Worm (Caenorhabditis elegans) whole organism, L4/young adult: Measurements from ENCODE around the gene F41F3.3.

ENCODE experiments used
- W03F9.2 ChIP-seq: fragments of 150-350 bp; optimal IDR thresholded peaks from 2 replicates; lab custom pipeline; 2014; ENCODE audit warnings: missing biosample characterization, missing genetic modification characterization
- dao-5 ChIP-seq: sonication (generic microtip); optimal IDR thresholded peaks from 2 replicates; lab custom pipeline; 2016; ENCODE audit warnings: missing genotype, missing genetic modification characterization, moderate library complexity, missing compliant biosample characterization
- him-1 ChIP-seq: sonication (generic microtip); optimal IDR thresholded peaks from 2 replicates; lab custom pipeline; 2016; ENCODE audit warnings: missing genotype, missing genetic modification reagents, missing genetic modification characterization, missing compliant biosample characterization

The F41F3.3 gene

DNA sequence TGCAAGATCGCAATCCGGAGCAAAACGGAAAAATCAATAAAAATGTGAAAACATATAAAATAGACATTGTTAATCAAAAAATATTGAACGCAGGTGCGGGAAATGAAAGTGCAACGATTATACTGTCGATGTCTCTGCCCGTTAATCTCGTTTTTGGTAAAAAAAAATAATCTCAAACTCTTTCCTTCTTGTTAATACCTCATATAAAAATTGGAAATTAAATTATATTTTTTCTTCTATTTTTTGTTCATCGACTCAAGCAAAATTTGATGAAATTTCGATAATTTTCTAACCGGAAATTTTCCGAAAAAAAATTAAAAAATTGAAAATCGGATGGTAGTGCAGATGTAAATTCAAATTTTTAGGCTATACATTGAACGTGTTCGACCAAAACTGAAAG, 24.4 kb upstream of the F41F3.3 start, which contains the start of gene K03B4.9:
Gene K03B4.9, minus strand, starts transcription at position 101 of the 400 bp plus-strand sequence.
- TF ChIP-seq dao-5 (no peak), W03F9.2 (tag; lab: Kevin White, UChicago) (no peak), him-1 (tag; lab: Kevin White, UChicago) (no peak)

DNA sequence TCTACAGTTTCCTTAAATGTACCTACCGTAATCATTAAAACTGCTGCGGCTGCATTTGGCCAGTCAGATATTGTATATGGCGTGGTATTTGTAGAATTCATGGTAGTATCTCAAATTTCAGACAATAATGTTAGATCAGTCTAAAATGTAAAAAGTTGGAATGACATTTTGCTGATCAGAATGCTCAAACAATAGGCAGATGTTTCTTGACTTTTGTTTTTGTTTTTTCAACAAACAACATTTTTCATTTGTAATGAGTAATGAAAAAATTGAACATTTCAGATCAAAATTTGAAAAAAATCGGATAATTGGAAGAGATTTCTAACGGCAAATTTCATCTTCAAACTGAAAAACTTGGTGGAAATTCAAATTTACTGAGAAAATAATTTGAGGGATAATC, 20.6 kb upstream of the F41F3.3 start, which contains the start of gene srx-77:
Gene srx-77, minus strand, starts transcription at position 101 of the 400 bp plus-strand sequence.
- TF ChIP-seq W03F9.2 (tag; lab: Kevin White, UChicago) (no peak), dao-5 (no peak), him-1 (tag; lab: Kevin White, UChicago) (no peak)

DNA sequence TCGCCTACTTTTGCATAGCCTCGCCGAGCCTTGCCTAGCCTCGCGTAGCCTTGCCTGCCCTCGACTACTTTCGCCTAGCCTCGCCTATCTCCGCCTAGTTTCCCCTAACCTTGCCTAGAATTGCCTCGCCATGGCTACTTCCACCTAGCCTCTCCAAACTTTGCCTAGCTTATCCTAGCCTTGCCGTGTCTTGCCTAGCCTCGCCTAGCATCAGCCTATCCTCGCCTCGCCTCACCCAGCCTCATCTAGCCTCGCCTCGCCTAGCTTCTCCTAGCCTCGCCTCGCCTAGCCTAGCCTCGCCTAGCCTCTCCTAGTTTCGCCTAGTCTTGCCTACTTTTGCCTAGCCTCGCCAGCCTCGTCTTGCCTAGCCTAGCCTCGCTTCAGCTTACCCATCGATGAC, 19.0 kb upstream of the F41F3.3 start:
- no peak for TF ChIP-seq him-1 (tag; lab: Kevin White, UChicago)
- TF ChIP-seq W03F9.2 (tag; lab: Kevin White, UChicago): no peak
- no peak for TF ChIP-seq dao-5

DNA sequence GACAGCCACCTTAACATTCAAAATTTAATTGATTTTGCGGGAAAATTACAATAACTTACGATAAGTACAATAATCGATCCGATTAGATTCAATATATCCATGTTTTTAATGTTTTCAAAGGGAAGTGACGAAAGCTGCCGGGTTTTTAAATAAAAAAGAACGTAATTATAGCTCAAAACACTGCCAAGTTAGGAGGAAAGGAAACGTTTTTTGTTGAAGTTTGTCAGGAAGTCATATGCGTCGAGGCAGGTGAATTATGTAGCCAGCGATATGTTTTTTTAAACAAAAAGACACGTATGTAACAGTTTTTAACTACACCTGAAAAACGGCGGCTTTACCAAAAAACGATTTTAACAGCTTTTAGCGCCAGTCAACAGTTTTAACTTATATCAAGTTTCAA, 17.6 kb upstream of the F41F3.3 start, which contains the start of gene srx-73:
Gene srx-73, minus strand, starts transcription at position 101 of the 400 bp plus-strand sequence.
- no peak for TF ChIP-seq W03F9.2 (tag; lab: Kevin White, UChicago)
- TF ChIP-seq him-1 (tag; lab: Kevin White, UChicago): no peak
- TF ChIP-seq dao-5: no peak

DNA sequence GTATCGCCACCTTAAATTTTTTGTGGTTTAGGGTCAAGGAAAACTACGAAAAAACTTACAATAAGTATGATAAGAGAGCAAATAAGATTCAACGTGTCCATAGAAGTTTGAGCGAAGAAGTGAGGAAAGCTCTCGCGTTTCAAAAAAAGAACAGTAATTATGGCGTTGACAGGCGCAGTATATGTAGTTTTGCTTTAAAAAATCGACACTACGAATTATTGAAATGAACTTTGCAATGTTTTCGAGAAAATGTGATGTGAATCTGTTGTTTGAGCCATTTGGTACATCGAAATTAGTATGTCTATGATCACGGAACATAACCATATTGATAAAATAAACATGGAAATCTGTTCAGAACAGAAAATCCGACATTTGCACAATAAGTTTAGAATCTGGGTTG, 14.4 kb upstream of the F41F3.3 start, which contains the start of gene srx-74:
Gene srx-74, minus strand, starts transcription at position 101 of the 400 bp plus-strand sequence.
- TF ChIP-seq dao-5 (no peak), W03F9.2 (tag; lab: Kevin White, UChicago) (no peak), him-1 (tag; lab: Kevin White, UChicago) (no peak)

DNA sequence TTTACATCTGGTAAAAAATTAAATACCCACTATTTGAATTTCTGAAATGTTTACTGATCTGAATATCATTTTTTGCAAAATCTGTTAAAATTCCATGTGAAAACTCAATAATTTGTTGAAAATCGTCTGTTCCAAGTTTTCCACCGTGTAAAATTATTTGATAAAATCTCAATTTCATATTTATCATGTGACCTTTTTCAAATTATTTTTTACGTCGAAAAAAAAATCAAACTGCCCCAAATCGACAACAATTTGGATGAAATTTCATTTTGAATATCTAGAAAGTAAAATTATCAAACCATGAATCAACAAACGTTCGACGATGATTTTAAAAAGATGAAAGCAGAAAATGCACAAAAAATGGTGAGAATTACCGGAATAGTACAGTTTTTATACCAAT, 7.1 kb upstream of the F41F3.3 start, which contains the start of gene F41F3.9:
Gene F41F3.9, plus strand, starts transcription at position 301 of the 400 bp plus-strand sequence.
- TF ChIP-seq him-1 (tag; lab: Kevin White, UChicago) (no peak), dao-5 (no peak), W03F9.2 (tag; lab: Kevin White, UChicago) (no peak)

DNA sequence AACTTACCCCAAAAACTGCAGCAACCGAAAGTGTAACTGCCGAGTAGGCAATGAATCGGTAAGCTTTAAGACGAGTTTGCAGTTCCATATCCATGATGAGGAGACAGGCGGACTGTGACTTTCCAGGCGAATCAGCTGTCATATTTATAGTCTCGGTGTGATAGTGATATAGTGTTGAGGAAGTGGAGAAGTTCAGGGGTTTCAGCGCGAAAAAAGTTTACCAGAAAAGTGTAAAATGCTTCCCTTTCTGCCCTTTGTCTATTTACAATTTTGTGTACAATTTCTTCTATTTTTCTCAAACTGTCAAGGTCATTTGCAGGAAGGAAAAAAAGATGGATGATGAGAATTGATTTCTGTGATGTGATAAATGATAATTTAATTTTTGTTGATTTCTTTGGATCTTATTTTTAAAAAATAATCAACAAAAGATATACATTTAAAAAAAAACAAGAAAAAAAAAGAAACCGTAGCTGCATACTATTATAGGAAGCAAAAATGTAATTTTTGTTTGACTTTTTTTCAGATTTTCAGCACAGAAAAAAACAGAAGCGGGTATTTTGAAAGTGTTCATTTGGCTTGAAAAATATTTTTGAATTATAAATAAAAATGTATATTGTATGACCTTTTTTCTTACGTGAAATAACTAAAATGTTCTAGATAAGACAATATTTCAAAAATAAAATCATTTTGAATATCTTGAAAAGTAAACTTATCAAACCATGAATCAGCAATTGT, 6.0 kb upstream of the F41F3.3 start, which contains the start of the genes col-139 and F41F3.1:
Gene col-139, minus strand, starts transcription at position 101 of the 735 bp plus-strand sequence.
Gene F41F3.1, plus strand, starts transcription at position 685 of the 735 bp plus-strand sequence.
- TF ChIP-seq dao-5: no peak
- TF ChIP-seq him-1 (tag; lab: Kevin White, UChicago): no peak
- no peak for TF ChIP-seq W03F9.2 (tag; lab: Kevin White, UChicago)

DNA sequence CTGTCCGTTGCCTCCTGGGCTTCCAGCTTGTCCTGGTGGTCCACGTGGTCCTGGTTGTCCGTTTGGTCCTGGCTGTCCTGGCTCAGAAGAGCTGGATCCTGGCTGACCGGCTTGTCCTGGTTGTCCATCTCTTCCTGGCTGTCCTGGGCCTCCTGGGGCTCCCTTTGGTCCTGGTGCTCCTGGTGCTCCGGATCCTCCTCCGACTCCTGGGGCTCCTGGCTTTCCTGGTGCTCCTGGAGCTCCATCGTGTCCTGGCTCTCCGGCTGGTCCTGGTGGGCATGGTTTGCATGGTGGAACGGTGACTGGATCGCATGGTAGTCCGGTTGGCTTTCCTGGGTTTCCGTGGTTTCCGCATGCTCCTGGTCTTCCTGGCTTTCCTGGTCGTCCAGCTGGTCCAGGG, 5.1 kb upstream of the F41F3.3 start:
- TF ChIP-seq dao-5: no peak

DNA sequence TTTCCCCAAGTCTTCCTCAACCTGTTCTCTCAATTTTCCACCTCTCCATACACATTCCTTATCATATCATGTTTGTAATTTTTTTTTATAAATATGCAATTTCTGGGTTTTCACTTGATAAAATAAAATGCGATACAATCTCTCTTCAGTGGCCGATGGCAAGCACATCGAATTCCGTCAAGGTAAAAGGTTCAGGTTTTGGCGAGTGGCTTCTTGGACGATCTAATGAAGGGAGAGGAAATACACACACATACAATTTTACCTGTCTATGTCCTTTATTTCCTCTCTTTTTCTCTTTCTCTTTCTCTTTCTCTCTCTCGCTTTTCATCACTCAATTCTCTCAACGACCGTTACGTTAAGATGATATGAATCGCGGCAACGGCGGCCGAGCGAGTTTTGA, 3.4 kb upstream of the F41F3.3 start:
- TF ChIP-seq dao-5 (no peak), him-1 (tag; lab: Kevin White, UChicago) (no peak), W03F9.2 (tag; lab: Kevin White, UChicago) (no peak)

DNA sequence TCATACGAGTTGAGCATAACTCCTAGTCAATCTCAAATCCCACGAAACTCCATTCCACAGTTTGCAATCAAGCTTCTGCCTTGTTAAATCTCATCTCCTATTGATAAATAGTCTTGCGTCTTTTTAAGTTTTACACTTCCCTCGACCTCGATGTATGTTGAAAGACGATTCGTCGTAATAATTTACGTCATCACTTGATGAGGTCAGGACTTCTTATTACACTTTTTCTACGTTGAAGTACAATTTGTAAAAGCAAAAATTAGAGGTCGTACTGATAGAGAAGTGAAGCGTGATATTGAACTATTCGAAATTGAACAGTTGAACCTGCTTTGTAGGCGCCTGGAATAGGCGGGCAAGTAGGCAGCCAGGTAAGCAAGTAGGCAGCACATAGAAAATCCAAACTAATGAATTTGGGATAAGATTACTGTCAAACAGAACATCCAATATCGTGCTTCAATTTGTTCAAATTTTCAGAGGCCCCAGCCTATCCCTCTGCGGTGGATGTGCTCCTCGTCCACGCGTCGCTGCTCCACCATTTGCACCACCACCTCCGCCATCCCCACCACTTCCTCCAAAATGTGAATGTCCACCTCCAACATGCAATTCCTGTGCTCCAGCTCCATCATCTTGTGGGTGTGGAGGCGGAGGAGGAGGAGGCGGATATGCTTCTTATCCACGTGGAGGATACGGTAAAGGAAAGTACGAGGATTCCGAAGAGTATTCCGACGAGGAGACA, 1.8 kb upstream of the F41F3.3 start:
- TF ChIP-seq him-1 (tag; lab: Kevin White, UChicago) (no peak), W03F9.2 (tag; lab: Kevin White, UChicago) (no peak), dao-5 (no peak)

DNA sequence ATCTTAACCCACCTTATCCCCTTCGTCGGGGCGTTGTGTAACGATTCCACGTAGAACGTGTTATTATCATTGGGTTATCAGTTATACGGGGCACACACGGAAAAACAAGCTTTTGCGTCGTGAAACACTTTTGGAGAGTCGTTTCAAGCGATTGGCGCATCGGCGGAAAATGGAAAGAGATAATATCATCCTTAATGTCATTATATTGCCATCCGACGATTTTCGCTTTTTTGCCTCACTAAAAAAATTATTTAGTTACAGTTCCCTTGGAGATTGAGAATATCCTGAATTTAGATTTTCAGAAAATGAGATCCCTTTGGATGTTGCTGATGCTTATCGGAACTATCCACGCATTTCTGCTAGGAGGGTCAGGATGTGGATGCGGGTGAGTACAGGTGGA, 488 bp upstream of the F41F3.3 start, which contains the start of gene F41F3.8:
Gene F41F3.8, plus strand, starts transcription at position 301 of the 400 bp plus-strand sequence.
- TF ChIP-seq dao-5 (no peak), W03F9.2 (tag; lab: Kevin White, UChicago) (no peak), him-1 (tag; lab: Kevin White, UChicago) (no peak)

DNA sequence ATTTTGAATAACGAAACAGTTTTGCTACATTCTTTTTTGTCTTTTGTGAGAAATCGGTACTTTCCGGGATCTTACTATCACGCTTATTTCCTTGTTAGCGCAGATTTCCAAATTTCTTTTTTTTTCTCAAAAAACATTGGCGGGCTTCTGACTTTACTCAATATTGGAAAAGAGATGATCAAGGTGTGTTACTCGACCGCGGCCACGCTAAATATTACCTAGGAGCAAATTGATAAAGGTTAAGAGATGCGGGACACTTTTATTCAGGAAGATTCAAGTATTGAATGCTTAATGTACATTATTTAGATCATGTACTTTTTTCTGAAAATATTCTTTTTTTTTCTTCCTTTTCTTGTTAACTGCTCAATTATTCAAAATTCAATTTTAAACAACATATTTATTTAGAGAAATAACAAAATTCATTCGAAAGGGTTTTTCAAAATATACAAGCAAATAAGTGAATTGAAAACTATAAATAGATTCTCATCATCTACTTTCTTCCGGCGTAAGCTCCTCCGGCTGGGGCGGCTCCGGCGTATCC, 690 bp downstream of the F41F3.3 start:
- TF ChIP-seq W03F9.2 (tag; lab: Kevin White, UChicago) (no peak), him-1 (tag; lab: Kevin White, UChicago) (no peak), dao-5 (no peak)

DNA sequence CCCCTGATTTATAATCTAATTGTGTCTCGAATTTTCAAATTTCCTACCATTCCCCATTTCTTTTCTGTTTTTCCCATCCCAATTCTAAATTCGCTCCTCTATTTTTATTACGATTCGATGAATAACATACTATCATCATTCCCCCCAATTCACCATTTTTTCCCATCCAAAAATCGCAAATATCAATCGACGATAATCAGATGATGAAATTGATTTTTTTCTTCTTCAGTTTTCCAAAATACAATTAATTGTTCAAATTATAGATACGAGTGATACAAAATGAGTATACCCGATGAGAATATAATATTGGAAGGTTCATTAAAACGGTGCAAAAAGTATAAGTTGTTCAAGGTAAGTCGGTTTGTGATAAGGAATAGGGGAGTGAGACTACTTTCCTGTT, 5.3 kb downstream of the F41F3.3 start, which contains the start of gene soc-1:
Gene soc-1, plus strand, starts transcription at position 262 of the 400 bp plus-strand sequence.
- TF ChIP-seq W03F9.2 (tag; lab: Kevin White, UChicago): no peak
- TF ChIP-seq him-1 (tag; lab: Kevin White, UChicago): no peak
- no peak for TF ChIP-seq dao-5
